Worm (Caenorhabditis elegans): ENCODE results near the gene T25E12.6.

T25E12.6 gene

DNA sequence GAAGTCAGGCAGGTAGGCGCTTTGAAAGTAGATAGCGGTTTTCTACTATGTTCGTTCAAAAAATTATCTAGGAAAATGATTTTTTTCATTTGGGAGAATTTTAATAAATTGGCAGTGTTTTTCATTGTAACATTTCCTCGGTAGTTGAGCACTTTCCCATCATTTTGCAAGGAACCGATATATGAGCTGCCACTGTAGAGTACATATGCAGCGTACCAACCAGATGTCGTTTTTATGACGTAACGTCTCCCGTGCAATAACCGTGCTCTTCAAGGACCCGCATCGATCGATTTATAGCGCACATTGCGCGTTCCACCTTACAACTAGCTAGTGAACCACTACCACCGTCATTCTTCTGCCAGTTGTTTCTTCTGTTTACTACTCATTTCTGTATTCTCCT is at the start of gene T25E12.6:
Gene T25E12.6 (plus strand): TSS at position 301 of the 400 bp plus-strand sequence.
- TF ChIP-seq zip-8 (tag; optimal IDR thresholded peaks at IDR 0.05) (peak; percentile 41), cnd-1 (tag; optimal IDR thresholded peaks at IDR 0.05) (peak; percentile 46), ceh-39 (tag; optimal IDR thresholded peaks at IDR 0.05) (peak; percentile 25), ham-2 (GFP tag; optimal IDR thresholded peaks at IDR 0.05) (no peak)

DNA sequence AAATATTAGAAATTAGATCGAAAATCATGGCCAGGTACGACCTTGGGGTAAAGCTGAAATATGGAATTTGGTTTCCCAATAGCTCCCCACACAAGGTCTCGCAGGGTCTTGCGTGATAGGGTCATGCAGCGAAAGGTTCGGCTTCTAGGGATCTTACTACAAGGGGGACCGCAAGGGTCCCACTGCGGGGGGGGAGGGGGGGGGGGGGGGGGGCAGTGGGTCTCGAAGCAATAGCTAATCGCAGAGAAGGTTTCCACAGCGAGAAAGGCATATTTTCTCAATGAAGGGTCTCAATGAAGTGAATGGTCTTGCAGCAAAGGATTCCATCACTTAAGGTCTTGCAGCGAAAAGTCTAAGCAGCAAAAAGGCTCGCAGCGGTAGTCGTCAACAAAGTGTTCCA is 49.2 kb upstream of the T25E12.6 start:
- no peak for TF ChIP-seq nhr-237 (tag; optimal IDR thresholded peaks at IDR 0.05)
- TF ChIP-seq lin-32 (GFP tag; optimal IDR thresholded peaks at IDR 0.05) = no peak
- no peak for TF ChIP-seq sem-2 (GFP tag; optimal IDR thresholded peaks at IDR 0.05)
- TF ChIP-seq hlh-1 (tag; optimal IDR thresholded peaks at IDR 0.05) = no peak
- TF ChIP-seq lin-13 (tag; optimal IDR thresholded peaks at IDR 0.05) = no peak
- TF ChIP-seq elt-3 (tag; optimal IDR thresholded peaks at IDR 0.05) = no peak
- no peak for TF ChIP-seq tbx-8 (GFP tag; optimal IDR thresholded peaks at IDR 0.05)
- TF ChIP-seq elt-1 (tag; optimal IDR thresholded peaks at IDR 0.05; ENCODE audit: borderline replicate concordance, insufficient read depth) = no peak
- no peak for TF ChIP-seq ceh-43 (GFP tag; optimal IDR thresholded peaks at IDR 0.05)
- no peak for TF ChIP-seq nhr-2 (tag; optimal IDR thresholded peaks at IDR 0.05)
- TF ChIP-seq bed-3 (GFP tag; optimal IDR thresholded peaks at IDR 0.05) = no peak
- TF ChIP-seq ceh-83 (GFP tag; optimal IDR thresholded peaks at IDR 0.05) = no peak
- no peak for TF ChIP-seq mab-5 (tag; optimal IDR thresholded peaks at IDR 0.05)
- TF ChIP-seq ham-2 (GFP tag; optimal IDR thresholded peaks at IDR 0.05) = no peak
- no peak for TF ChIP-seq pha-4 (tag; optimal IDR thresholded peaks at IDR 0.05)
- no peak for TF ChIP-seq blmp-1 (tag; optimal IDR thresholded peaks at IDR 0.05)
- no peak for TF ChIP-seq lsy-2 (tag; optimal IDR thresholded peaks at IDR 0.05)
- no peak for TF ChIP-seq zip-8 (tag; optimal IDR thresholded peaks at IDR 0.05)
- TF ChIP-seq mep-1 (tag; optimal IDR thresholded peaks at IDR 0.05) = no peak

ce11 chrV:16693732-16694131 is 48.5 kb upstream of the T25E12.6 start, which contains the start of gene srw-42:
srw-42 (minus strand) TSS chrV:16693832.
- TF ChIP-seq ham-2 (GFP tag; optimal IDR thresholded peaks at IDR 0.05) (no peak), ces-1 (GFP tag; optimal IDR thresholded peaks at IDR 0.05) (no peak), bed-3 (GFP tag; optimal IDR thresholded peaks at IDR 0.05) (no peak), lin-13 (tag; optimal IDR thresholded peaks at IDR 0.05) (no peak), unc-62 (GFP tag; optimal IDR thresholded peaks at IDR 0.05) (no peak), nhr-12 (tag; optimal IDR thresholded peaks at IDR 0.05) (no peak), ceh-39 (tag; optimal IDR thresholded peaks at IDR 0.05) (no peak), hlh-1 (tag; optimal IDR thresholded peaks at IDR 0.05) (no peak)

DNA sequence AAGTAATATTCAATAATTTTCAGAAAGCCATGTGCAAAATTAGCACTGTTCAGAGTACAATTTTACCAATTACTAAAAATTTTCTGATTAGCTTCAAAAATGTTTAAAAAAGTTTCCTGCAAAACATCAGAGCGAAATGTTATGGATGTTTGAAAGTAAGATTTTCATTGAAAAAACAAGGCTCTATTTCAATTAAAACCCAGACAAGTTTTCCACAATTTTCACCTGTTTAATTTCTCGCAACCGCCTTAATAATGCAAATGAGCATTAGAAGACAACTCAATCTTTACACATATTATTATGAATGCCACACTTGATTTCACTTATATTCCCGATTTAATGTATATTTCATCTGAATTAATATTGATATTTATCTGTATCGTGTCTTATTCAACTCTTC is 47.7 kb upstream of the T25E12.6 start, which contains the start of gene srz-101:
Gene srz-101 (plus strand): TSS at position 301 of the 400 bp plus-strand sequence.
- TF ChIP-seq M03D4.4 (tag; optimal IDR thresholded peaks at IDR 0.05) (no peak), lin-13 (tag; optimal IDR thresholded peaks at IDR 0.05) (no peak)

DNA sequence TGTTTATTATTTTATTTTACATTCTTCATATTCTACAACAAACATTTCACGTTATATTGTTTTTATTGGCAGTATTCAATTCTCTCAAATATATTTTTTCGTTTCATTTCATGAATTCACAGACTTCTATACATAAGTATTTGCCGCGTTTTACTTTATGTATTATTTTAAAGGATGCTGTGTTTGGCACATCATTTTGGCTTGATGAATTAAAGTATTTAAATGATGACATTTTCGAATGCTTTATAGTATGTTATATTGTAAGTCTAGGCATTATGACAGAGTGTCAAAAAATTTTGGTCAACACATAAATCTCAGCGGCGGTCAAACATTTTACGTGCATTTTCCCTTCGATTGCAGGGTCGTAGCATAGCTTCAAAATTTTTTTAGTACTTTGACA is 46.7 kb upstream of the T25E12.6 start:
- TF ChIP-seq tbx-8 (GFP tag; optimal IDR thresholded peaks at IDR 0.05) (no peak), ceh-39 (tag; optimal IDR thresholded peaks at IDR 0.05) (no peak), mls-2 (tag; optimal IDR thresholded peaks at IDR 0.05) (no peak), pha-4 (tag; optimal IDR thresholded peaks at IDR 0.05) (no peak), nhr-2 (tag; optimal IDR thresholded peaks at IDR 0.05) (no peak), cnd-1 (tag; optimal IDR thresholded peaks at IDR 0.05) (no peak), lin-13 (tag; optimal IDR thresholded peaks at IDR 0.05) (no peak), M03D4.4 (tag; optimal IDR thresholded peaks at IDR 0.05) (no peak), nhr-28 (tag; optimal IDR thresholded peaks at IDR 0.05) (no peak), nhr-237 (tag; optimal IDR thresholded peaks at IDR 0.05) (no peak), ztf-11 (tag; optimal IDR thresholded peaks at IDR 0.05) (no peak), nhr-76 (tag; optimal IDR thresholded peaks at IDR 0.05) (no peak), unc-39 (tag; optimal IDR thresholded peaks at IDR 0.05) (no peak), blmp-1 (tag; optimal IDR thresholded peaks at IDR 0.05) (no peak), ceh-83 (GFP tag; optimal IDR thresholded peaks at IDR 0.05) (no peak), ces-1 (GFP tag; optimal IDR thresholded peaks at IDR 0.05) (no peak), zip-8 (tag; optimal IDR thresholded peaks at IDR 0.05) (no peak), unc-62 (GFP tag; optimal IDR thresholded peaks at IDR 0.05) (no peak), drap-1 (GFP tag; optimal IDR thresholded peaks at IDR 0.05) (no peak), hlh-1 (tag; optimal IDR thresholded peaks at IDR 0.05) (no peak)

Measured in whole organism, mixed stage, embryonic.